Fruit fly (Drosophila melanogaster): ENCODE data around the gene CG6788.

DNA sequence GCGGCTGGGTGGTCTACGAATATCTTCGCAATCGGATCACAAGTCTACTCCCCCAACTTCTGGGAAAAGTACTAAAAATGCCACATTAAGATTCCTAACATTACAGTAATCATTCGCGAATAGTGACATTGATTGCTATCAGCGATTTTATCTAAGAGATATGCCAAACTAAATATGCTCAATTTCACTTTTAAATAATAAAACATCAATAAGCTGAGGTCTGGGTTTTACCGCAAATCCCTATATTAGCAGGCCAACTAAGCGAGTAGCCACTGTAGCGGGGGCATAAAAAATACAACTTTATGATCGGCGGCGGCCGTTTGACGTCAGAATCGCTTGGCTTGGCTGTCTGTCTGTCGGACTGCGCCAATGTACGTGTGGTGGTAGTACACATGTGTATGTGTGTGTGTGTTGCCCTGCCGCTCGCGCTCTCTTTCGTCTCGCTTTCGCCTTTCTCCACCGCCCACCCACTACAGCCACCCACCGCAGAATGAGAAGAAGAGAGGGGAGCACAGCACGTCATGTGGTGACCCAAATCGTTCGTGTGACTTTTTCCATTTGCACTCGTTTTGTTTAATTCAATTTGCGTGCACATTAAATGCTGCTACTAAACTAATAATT is 7.6 kb upstream of the CG6788 start:
- TF ChIP-seq Mnt (GFP tag; optimal IDR thresholded peaks at IDR 0.05) (peak; percentile 94), cnc (optimal IDR thresholded peaks at IDR 0.05) (no peak), CG5204 (GFP tag; optimal IDR thresholded peaks at IDR 0.05) (peak; percentile 90), CG11617 (GFP tag; optimal IDR thresholded peaks at IDR 0.05) (peak; percentile 89), bab1 (GFP tag; optimal IDR thresholded peaks at IDR 0.05) (peak; percentile 87)

Measured in whole organism, adult.